Worm (Caenorhabditis elegans) whole organism, early embryonic: Measurements from ENCODE around the gene Y69A2AR.1.
"Not testable (repeated sequence)": the region's sequence is repeated elsewhere in the genome, so short reads cannot be mapped to it uniquely, and the experiment has no call there.

Experiments
- B0310.2 ChIP-seq: sonication (generic microtip); optimal IDR thresholded peaks from 2 replicates; lab custom pipeline; 2016; ENCODE audit warnings: mild to moderate bottlenecking, missing genetic modification characterization, missing compliant biosample characterization
- F13C5.2 ChIP-seq: sonication (generic microtip); optimal IDR thresholded peaks from 2 replicates; lab custom pipeline; 2017; ENCODE audit warnings: mild to moderate bottlenecking, missing genetic modification characterization, inconsistent platforms, missing compliant biosample characterization
- aly-1 ChIP-seq: sonication (generic microtip); optimal IDR thresholded peaks from 2 replicates; lab custom pipeline; 2016; ENCODE audit warnings: missing genetic modification characterization, missing compliant biosample characterization
- ama-1 ChIP-seq: fragments of 150-350 bp; optimal IDR thresholded peaks from 2 replicates; lab custom pipeline; 2014
- ceh-13 ChIP-seq: fragments of 200-800 bp; sonication (Bioruptor generic); optimal IDR thresholded peaks from 2 replicates; lab custom pipeline; 2018; ENCODE audit warnings: mild to moderate bottlenecking, missing genetic modification characterization, missing compliant biosample characterization
- ceh-36 ChIP-seq: sonication (generic microtip); optimal IDR thresholded peaks from 2 replicates; lab custom pipeline; 2016; ENCODE audit warnings: missing genetic modification characterization, inconsistent platforms, missing compliant biosample characterization
- ets-7 ChIP-seq: sonication (generic microtip); optimal IDR thresholded peaks from 2 replicates; lab custom pipeline; 2016; ENCODE audit warnings: missing genotype, missing genetic modification characterization, missing compliant biosample characterization
- flt-1 ChIP-seq: fragments of 200-800 bp; sonication (Bioruptor generic); IDR thresholded peaks from 2 replicates; pipeline ENCODE4 v1.3.6; 2022; ENCODE audit warnings: missing genetic modification characterization, missing compliant biosample characterization
- hmbx-1 ChIP-seq: sonication (generic microtip); optimal IDR thresholded peaks from 2 replicates; lab custom pipeline; 2016; ENCODE audit warnings: mild to moderate bottlenecking, missing genetic modification characterization, missing compliant biosample characterization
- hmg-4 ChIP-seq: fragments of 200-800 bp; sonication (Bioruptor generic); optimal IDR thresholded peaks from 2 replicates; lab custom pipeline; 2018; ENCODE audit warnings: mild to moderate bottlenecking, missing genetic modification characterization, missing compliant biosample characterization
- hnd-1 ChIP-seq: sonication (generic microtip); optimal IDR thresholded peaks from 2 replicates; lab custom pipeline; 2016; ENCODE audit warnings: missing genetic modification characterization, missing compliant biosample characterization
- pes-1 ChIP-seq: fragments of 200-800 bp; sonication (Bioruptor generic); IDR thresholded peaks from 2 replicates; pipeline ENCODE4 v1.3.6; 2022; ENCODE audit warnings: missing genetic modification reagents, missing genetic modification characterization, missing compliant biosample characterization
- scrt-1 ChIP-seq: fragments of 200-800 bp; sonication (Bioruptor generic); IDR thresholded peaks from 2 replicates; pipeline ENCODE4 v1.3.6; 2022; ENCODE audit warnings: missing genetic modification characterization, missing compliant biosample characterization
- sea-1 ChIP-seq: fragments of 200-800 bp; sonication (Bioruptor generic); conservative IDR thresholded peaks from 2 replicates; pipeline ENCODE4 v1.3.6; 2022; ENCODE audit warnings: missing genetic modification characterization, missing compliant biosample characterization
- tbx-11 ChIP-seq: fragments of 200-800 bp; sonication (Bioruptor generic); IDR thresholded peaks from 2 replicates; pipeline ENCODE4 v1.3.6; 2022; ENCODE audit warnings: missing genetic modification characterization, missing compliant biosample characterization
- tbx-37 ChIP-seq: fragments of 200-800 bp; sonication (Bioruptor generic); conservative IDR thresholded peaks from 2 replicates; pipeline ENCODE4 v1.3.6; 2022; ENCODE audit warnings: missing genetic modification reagents, missing genetic modification characterization, missing compliant biosample characterization
- tra-4 ChIP-seq: sonication (generic microtip); optimal IDR thresholded peaks from 2 replicates; lab custom pipeline; 2017; ENCODE audit warnings: missing genetic modification characterization, missing compliant biosample characterization

The Y69A2AR.1 gene

DNA sequence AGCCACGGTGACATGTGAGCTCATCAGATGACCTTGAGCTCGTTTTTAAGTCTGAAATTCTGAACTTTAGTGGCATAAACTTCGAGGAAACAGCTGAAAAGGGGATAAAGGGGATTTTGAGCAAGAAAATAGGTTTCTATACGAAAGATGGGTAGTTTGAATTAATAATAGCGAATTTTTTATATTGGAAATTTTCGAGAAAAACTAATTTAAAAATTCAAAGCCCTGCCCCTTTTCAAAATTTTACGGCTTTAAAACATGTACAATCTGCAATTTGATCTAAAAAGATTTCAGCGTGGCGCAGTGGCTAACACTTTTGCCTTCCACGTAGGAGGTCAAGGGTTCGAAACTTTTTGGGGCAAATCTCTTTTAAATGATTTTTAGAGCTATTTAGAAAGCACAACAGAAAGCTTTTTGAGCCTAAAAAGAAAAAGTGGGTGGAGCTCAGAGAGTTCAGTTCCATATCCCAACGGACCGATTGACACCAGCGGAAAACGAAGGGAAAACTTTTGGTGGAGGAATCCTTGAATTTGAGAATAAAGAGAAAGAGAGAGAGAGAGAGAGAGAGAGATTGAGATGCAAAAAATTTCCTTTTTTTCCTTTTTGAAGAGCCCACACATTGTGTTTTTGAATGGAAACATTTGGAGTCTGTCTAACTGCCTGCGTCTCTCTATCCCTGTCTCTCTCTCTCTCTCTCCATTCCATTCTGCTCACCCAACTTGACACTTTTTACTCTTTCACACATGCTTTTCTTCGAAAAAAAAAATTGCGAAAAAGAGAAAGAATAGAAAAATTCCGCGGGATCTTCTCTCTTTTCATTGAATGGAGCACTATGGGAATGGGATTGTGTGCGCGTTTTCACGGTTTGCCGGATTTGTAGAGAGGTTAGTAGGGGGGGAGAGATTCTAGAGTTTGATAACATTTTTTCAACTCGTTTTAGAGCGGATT is 2.6 kb upstream of the Y69A2AR.1 start, which contains the start of gene Y69A2AR.31:
Y69A2AR.31 (minus strand) TSS at position 51 of the 948 bp plus-strand sequence.
- TF ChIP-seq ceh-13 (GFP tag; lab: Kevin White, UChicago) (no peak), ets-7 (tag; lab: Kevin White, UChicago) (no peak), F13C5.2 (no peak), pes-1 (no peak), ama-1 (no peak), sea-1 (GFP tag; lab: Robert Waterston, UW) (no peak), tbx-37 (GFP tag; lab: Robert Waterston, UW) (no peak)

DNA sequence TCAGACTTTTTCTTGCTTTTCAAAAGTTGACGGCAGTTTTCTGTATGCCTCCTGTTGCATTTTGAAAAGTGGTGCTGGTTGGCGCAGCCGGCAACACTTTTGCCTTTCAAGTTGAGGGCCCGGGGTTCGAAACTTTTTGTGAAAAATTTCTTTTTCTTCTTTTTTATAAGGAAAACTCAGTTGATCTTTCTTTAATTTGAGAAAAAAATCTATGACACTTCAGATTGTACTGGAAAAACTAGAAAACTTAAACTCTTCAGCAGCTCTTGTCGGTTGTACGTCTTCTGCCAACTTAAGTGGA is 2.0 kb upstream of the Y69A2AR.1 start:
- no peak for TF ChIP-seq scrt-1 (GFP tag; lab: Robert Waterston, UW)
- TF ChIP-seq hnd-1 (tag; lab: Kevin White, UChicago) = no peak
- TF ChIP-seq ama-1 = no peak
- no peak for TF ChIP-seq sea-1 (GFP tag; lab: Robert Waterston, UW)
- TF ChIP-seq tra-4 = no peak
- TF ChIP-seq ceh-13 (GFP tag; lab: Kevin White, UChicago) = no peak
- TF ChIP-seq tbx-37 (GFP tag; lab: Robert Waterston, UW) = no peak
- no peak for TF ChIP-seq B0310.2 (tag; lab: Kevin White, UChicago)
- TF ChIP-seq flt-1 (GFP tag; lab: Robert Waterston, UW) = no peak
- no peak for TF ChIP-seq tbx-11 (GFP tag; lab: Robert Waterston, UW)
- no peak for TF ChIP-seq F13C5.2
- no peak for TF ChIP-seq ets-7 (tag; lab: Kevin White, UChicago)
- no peak for TF ChIP-seq aly-1 (tag; lab: Kevin White, UChicago)
- TF ChIP-seq hmg-4 (GFP tag; lab: Kevin White, UChicago) = no peak
- no peak for TF ChIP-seq pes-1
- TF ChIP-seq ceh-36 (tag; lab: Kevin White, UChicago) = no peak
- TF ChIP-seq hmbx-1 (tag; lab: Kevin White, UChicago) = no peak

DNA sequence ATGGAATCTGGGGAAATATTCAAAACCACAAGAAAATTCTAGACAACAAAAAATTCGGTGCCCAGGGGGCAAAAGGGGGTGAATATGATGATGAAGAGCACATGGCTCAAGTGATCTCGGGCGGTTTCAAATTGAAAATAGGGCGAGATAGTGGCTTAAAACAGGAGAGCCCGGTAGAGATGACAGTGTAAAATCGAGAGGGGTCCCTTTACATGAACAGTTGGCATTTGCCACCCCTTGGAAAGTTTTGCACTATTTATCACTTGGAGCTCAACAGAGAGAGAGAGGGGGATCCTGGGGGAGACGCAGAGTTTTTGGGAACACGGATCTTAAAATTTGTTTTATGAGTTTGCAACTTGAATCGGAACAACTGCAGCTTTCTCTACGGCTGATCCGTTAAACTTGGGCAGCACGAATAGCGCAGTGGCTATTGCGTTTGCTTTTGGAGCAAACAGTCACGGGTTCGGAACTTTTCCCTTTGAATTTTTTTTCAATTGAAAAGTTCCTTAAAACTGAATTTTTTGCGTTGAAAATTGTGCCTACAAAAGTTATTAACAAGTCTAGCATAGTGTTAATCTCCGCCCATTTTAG is 1.4 kb upstream of the Y69A2AR.1 start:
- no peak for TF ChIP-seq aly-1 (tag; lab: Kevin White, UChicago)
- no peak for TF ChIP-seq sea-1 (GFP tag; lab: Robert Waterston, UW)
- no peak for TF ChIP-seq ceh-36 (tag; lab: Kevin White, UChicago)
- no peak for TF ChIP-seq tbx-11 (GFP tag; lab: Robert Waterston, UW)
- TF ChIP-seq pes-1 = no peak
- no peak for TF ChIP-seq ets-7 (tag; lab: Kevin White, UChicago)
- no peak for TF ChIP-seq B0310.2 (tag; lab: Kevin White, UChicago)
- TF ChIP-seq ceh-13 (GFP tag; lab: Kevin White, UChicago) = no peak
- no peak for TF ChIP-seq F13C5.2
- TF ChIP-seq hmbx-1 (tag; lab: Kevin White, UChicago) = no peak

DNA sequence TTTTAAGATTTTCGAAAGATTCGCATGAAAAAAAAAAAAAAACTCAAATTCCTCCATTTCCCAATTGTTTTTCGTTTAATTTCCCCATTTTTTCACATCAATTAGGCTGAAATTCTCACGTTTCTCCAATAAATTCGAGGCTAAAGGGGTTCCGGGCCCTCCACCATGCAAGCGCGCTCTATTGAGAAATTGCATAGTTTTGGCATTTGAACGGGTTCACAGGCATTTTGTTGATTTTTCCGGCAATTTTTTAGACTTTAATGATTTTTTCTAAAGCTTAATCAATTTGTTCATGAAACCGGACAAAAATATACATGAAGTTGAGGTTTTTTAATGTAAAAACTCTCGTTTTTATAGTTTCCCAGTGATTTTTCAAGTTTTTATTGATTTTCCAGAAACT is 723 bp upstream of the Y69A2AR.1 start:
- no peak for TF ChIP-seq tra-4
- TF ChIP-seq B0310.2 (tag; lab: Kevin White, UChicago) = no peak
- TF ChIP-seq flt-1 (GFP tag; lab: Robert Waterston, UW) = no peak

DNA sequence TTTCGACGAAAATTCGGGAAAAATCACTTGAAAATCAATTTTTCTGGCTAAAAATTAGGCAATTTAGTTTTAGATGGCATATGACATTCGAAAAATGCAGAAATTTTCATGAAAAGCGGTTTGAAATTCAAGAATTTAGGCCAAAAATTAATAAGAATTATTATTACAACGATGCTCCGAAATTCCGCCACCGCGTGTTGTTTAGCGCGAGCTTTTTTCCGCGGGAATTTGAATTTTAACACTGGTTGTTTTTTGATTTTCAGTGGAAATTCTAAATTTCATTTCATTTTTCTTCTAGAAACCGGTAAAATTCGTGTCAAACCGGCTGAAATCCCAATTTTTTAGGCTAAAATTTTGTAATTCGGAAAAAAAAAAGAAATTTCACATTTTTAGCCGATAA is 3.8 kb downstream of the Y69A2AR.1 start:
- no peak for TF ChIP-seq pes-1
- no peak for TF ChIP-seq tra-4
- no peak for TF ChIP-seq aly-1 (tag; lab: Kevin White, UChicago)
- TF ChIP-seq tbx-37 (GFP tag; lab: Robert Waterston, UW) = no peak
- TF ChIP-seq hnd-1 (tag; lab: Kevin White, UChicago) = no peak
- TF ChIP-seq ceh-36 (tag; lab: Kevin White, UChicago) = no peak
- TF ChIP-seq sea-1 (GFP tag; lab: Robert Waterston, UW) = no peak
- TF ChIP-seq ets-7 (tag; lab: Kevin White, UChicago) = no peak
- TF ChIP-seq ceh-13 (GFP tag; lab: Kevin White, UChicago) = no peak
- no peak for TF ChIP-seq flt-1 (GFP tag; lab: Robert Waterston, UW)
- TF ChIP-seq ama-1 = no peak
- TF ChIP-seq F13C5.2 = no peak
- no peak for TF ChIP-seq B0310.2 (tag; lab: Kevin White, UChicago)
- no peak for TF ChIP-seq tbx-11 (GFP tag; lab: Robert Waterston, UW)
- TF ChIP-seq hmbx-1 (tag; lab: Kevin White, UChicago) = no peak
- TF ChIP-seq scrt-1 (GFP tag; lab: Robert Waterston, UW) = no peak
- no peak for TF ChIP-seq hmg-4 (GFP tag; lab: Kevin White, UChicago)

DNA sequence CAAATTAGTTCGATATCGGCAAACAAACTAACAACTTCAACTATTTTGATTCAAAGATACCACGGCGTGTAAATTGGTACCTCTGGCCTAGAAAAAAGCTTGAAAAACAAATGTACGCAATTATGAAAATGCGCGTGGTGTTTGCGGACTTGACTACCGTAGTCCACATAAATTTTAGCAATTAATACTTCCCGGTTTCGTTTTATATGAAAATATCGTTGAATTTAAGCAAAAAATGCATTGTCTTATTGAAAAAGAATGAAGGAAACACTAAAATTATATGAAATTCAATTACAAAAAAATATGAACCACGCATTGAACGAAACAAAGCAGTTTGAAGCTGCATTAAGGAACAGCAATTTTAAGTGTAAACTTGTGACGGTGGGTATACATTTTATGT is 8.1 kb downstream of the Y69A2AR.1 start, which contains the start of gene gpx-4:
gpx-4 (minus strand) TSS at position 101 of the 400 bp plus-strand sequence.
- TF ChIP-seq tbx-37 (GFP tag; lab: Robert Waterston, UW); hmbx-1 (tag; lab: Kevin White, UChicago); ceh-36 (tag; lab: Kevin White, UChicago): not testable (repeated sequence)

DNA sequence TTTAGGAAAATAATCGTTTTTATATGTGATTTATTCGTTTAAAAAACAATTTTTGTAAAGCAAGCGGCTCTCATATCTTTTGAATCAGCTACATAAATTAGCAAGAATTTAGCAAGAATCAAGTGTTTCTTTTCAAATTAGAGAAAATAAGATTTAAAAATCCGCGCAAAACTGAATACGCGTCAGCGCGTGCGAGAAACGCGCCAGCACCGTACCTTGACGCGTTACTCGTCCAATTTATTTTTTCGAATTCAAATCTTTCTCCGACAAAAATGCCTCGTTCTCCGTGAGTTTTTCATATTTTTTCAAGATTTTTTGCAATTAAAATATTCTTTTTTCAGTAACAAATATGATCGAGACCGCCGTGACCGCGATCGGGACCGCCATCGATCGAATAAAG is 9.4 kb downstream of the Y69A2AR.1 start, which contains the start of gene Y94H6A.3:
Y94H6A.3 (plus strand) TSS at position 232 of the 400 bp plus-strand sequence.
- no peak for TF ChIP-seq hmbx-1 (tag; lab: Kevin White, UChicago)
- peak; percentile 69 for TF ChIP-seq F13C5.2
- TF ChIP-seq flt-1 (GFP tag; lab: Robert Waterston, UW) = peak; percentile 51; the same call in 1 of the 2 replicates
